Fruit fly (Drosophila melanogaster) whole organism, embryonic: ENCODE data around the gene CSN6.

Source experiments
- Asciz ChIP-seq: fragments of 200-800 bp; sonication (Bioruptor generic); optimal IDR thresholded peaks from 2 replicates; lab custom pipeline; 2017; ENCODE audit warnings: missing biosample characterization, mild to moderate bottlenecking, missing genetic modification characterization, missing genetic modification reagents
- CG10267 ChIP-seq: fragments of 200-800 bp; sonication (Bioruptor generic); optimal IDR thresholded peaks from 2 replicates; lab custom pipeline; 2018; ENCODE audit warnings: missing biosample characterization, mild to moderate bottlenecking, missing genetic modification characterization, moderate library complexity
- CG10979 ChIP-seq: fragments of 200-800 bp; sonication (Bioruptor generic); optimal IDR thresholded peaks from 2 replicates; lab custom pipeline; 2018; ENCODE audit warnings: missing biosample characterization, mild to moderate bottlenecking, missing genetic modification characterization, moderate library complexity
- CG11456 ChIP-seq: fragments of 200-800 bp; sonication (Bioruptor generic); IDR thresholded peaks from 3 replicates; pipeline ENCODE4 v1.3.6; 2022; ENCODE audit warnings: missing biosample characterization, missing genetic modification characterization
- CG12236 ChIP-seq: fragments of 200-800 bp; sonication (Bioruptor generic); optimal IDR thresholded peaks from 2 replicates; lab custom pipeline; 2016; ENCODE audit warnings: missing biosample characterization, missing genetic modification characterization
- CG12659 ChIP-seq: fragments of 200-800 bp; sonication (Bioruptor generic); optimal IDR thresholded peaks from 3 replicates; lab custom pipeline; 2017; ENCODE audit warnings: mild to moderate bottlenecking, missing biosample characterization, missing genetic modification reagents, missing genetic modification characterization
- CG14050 ChIP-seq: fragments of 200-800 bp; sonication (Bioruptor generic); IDR thresholded peaks from 3 replicates; pipeline ENCODE4 v1.3.6; 2022; ENCODE audit warnings: missing biosample characterization, missing genetic modification characterization
- CG15011 ChIP-seq: fragments of 200-800 bp; sonication (Bioruptor generic); optimal IDR thresholded peaks from 3 replicates; lab custom pipeline; 2018; ENCODE audit warnings: missing biosample characterization, mild to moderate bottlenecking, missing genetic modification characterization
- CG15269 ChIP-seq: fragments of 200-800 bp; sonication (Bioruptor generic); optimal IDR thresholded peaks from 2 replicates; lab custom pipeline; 2018; ENCODE audit warnings: missing biosample characterization, mild to moderate bottlenecking, missing genetic modification characterization, moderate library complexity
- CG17829 ChIP-seq: fragments of 200-800 bp; optimal IDR thresholded peaks from 2 replicates; lab custom pipeline; 2019; ENCODE audit warnings: missing biosample characterization, mild to moderate bottlenecking, missing genetic modification characterization, moderate library complexity
- CG1832 ChIP-seq: fragments of 200-800 bp; sonication (Bioruptor generic); optimal IDR thresholded peaks from 2 replicates; lab custom pipeline; 2017; ENCODE audit warnings: missing biosample characterization, mild to moderate bottlenecking, missing genetic modification characterization, inconsistent platforms
- CG31365 ChIP-seq: fragments of 200-800 bp; sonication (Bioruptor generic); optimal IDR thresholded peaks from 2 replicates; lab custom pipeline; 2018; ENCODE audit warnings: missing biosample characterization, mild to moderate bottlenecking, missing genetic modification characterization
- CG31441 ChIP-seq: fragments of 200-800 bp; sonication (Bioruptor generic); IDR thresholded peaks from 2 replicates; pipeline ENCODE4 v1.3.6; 2022; ENCODE audit warnings: missing biosample characterization, missing genetic modification characterization
- CG3163 ChIP-seq: fragments of 200-800 bp; sonication (Bioruptor generic); optimal IDR thresholded peaks from 3 replicates; lab custom pipeline; 2016; ENCODE audit warnings: missing biosample characterization, missing genetic modification characterization
- CG3407 ChIP-seq: fragments of 200-800 bp; sonication (Bioruptor generic); optimal IDR thresholded peaks from 2 replicates; lab custom pipeline; 2018; ENCODE audit warnings: missing biosample characterization, mild to moderate bottlenecking, missing genetic modification characterization
- CG4424 ChIP-seq: fragments of 200-800 bp; sonication (Bioruptor generic); optimal IDR thresholded peaks from 3 replicates; lab custom pipeline; 2016; ENCODE audit warnings: missing biosample characterization, missing genetic modification characterization
- CG7928 ChIP-seq: fragments of 200-800 bp; sonication (Bioruptor generic); optimal IDR thresholded peaks from 2 replicates; lab custom pipeline; 2017; ENCODE audit warnings: missing biosample characterization, mild to moderate bottlenecking, missing genetic modification characterization
- CG9215 ChIP-seq: fragments of 200-800 bp; sonication (Bioruptor generic); IDR thresholded peaks from 2 replicates; pipeline ENCODE4 v1.3.6; 2022; ENCODE audit warnings: missing biosample characterization, missing genetic modification characterization
- D19B ChIP-seq: fragments of 200-800 bp; sonication (Bioruptor generic); optimal IDR thresholded peaks from 2 replicates; lab custom pipeline; 2017; ENCODE audit warnings: missing biosample characterization, mild to moderate bottlenecking, missing genetic modification characterization
- Dip2 ChIP-seq: fragments of 200-800 bp; sonication (Bioruptor generic); IDR thresholded peaks from 2 replicates; pipeline ENCODE4 v1.3.6; 2022; ENCODE audit warnings: missing biosample characterization, missing genetic modification characterization
- Doc3 ChIP-seq: fragments of 200-800 bp; sonication (Bioruptor generic); IDR thresholded peaks from 3 replicates; pipeline ENCODE4 v1.3.6; 2022; ENCODE audit warnings: missing biosample characterization, missing genetic modification characterization; ENCODE audit not compliant: partially characterized antibody
- Drgx ChIP-seq: fragments of 200-800 bp; sonication (Bioruptor generic); IDR thresholded peaks from 2 replicates; pipeline ENCODE4 v1.3.6; 2022; ENCODE audit warnings: missing biosample characterization, missing genetic modification characterization
- Eip74EF ChIP-seq, 2 experiments: fragments of 200-800 bp in 1 of 2; fragments of >200 bp in 1 of 2; sonication (Bioruptor generic) in 1 of 2; optimal IDR thresholded peaks; 2 replicates each; lab custom pipeline; 2017 to 2019; ENCODE audit warnings: missing biosample characterization in 2 of 2, missing genetic modification characterization in 2 of 2, mild to moderate bottlenecking in 1 of 2, moderate library complexity in 1 of 2
- GATAe ChIP-seq: fragments of 200-800 bp; sonication (Bioruptor generic); conservative IDR thresholded peaks from 2 replicates; pipeline ENCODE4 v1.3.6; 2022; ENCODE audit warnings: missing biosample characterization, missing genetic modification characterization
- Hsf ChIP-seq: fragments of 200-800 bp; sonication (Bioruptor generic); optimal IDR thresholded peaks from 3 replicates; lab custom pipeline; 2016; ENCODE audit warnings: missing biosample characterization, missing genetic modification characterization
- Med ChIP-seq: fragments of 200-800 bp; sonication (Bioruptor generic); peaks from one replicate; lab custom pipeline; 2016; ENCODE audit warnings: missing biosample characterization, missing genetic modification characterization, mild to moderate bottlenecking, inconsistent platforms, moderate library complexity
- NC2α ChIP-seq: fragments of 200-800 bp; sonication (Bioruptor generic); optimal IDR thresholded peaks from 2 replicates; lab custom pipeline; 2016; ENCODE audit warnings: missing biosample characterization, missing genetic modification characterization
- Ravus ChIP-seq: fragments of 200-800 bp; sonication (Bioruptor generic); IDR thresholded peaks from 2 replicates; pipeline ENCODE4 v1.3.6; 2022; ENCODE audit warnings: missing biosample characterization, missing genetic modification characterization
- Spps ChIP-seq: fragments of 200-800 bp; sonication (Bioruptor generic); optimal IDR thresholded peaks from 2 replicates; lab custom pipeline; 2018; ENCODE audit warnings: missing biosample characterization, mild to moderate bottlenecking, missing genetic modification characterization
- Vsx1 ChIP-seq: fragments of 200-800 bp; sonication (Bioruptor generic); optimal IDR thresholded peaks from 2 replicates; lab custom pipeline; 2017; ENCODE audit warnings: missing biosample characterization, mild to moderate bottlenecking, missing genetic modification characterization, missing genetic modification reagents
- al ChIP-seq: fragments of 200-800 bp; sonication (Bioruptor generic); IDR thresholded peaks from 2 replicates; pipeline ENCODE4 v1.3.6; 2022; ENCODE audit warnings: missing biosample characterization, missing genetic modification characterization
- caup ChIP-seq: fragments of 200-800 bp; sonication (Bioruptor generic); optimal IDR thresholded peaks from 3 replicates; lab custom pipeline; 2017; ENCODE audit warnings: missing biosample characterization, mild to moderate bottlenecking, missing genetic modification characterization, moderate library complexity; ENCODE audit not compliant: severe bottlenecking
- cwo ChIP-seq: fragments of 200-800 bp; sonication (Bioruptor generic); optimal IDR thresholded peaks from 3 replicates; lab custom pipeline; 2017; ENCODE audit warnings: missing biosample characterization, missing genetic modification characterization, mild to moderate bottlenecking, moderate library complexity, missing genetic modification reagents
- ems ChIP-seq: fragments of 200-800 bp; sonication (Bioruptor generic); optimal IDR thresholded peaks from 3 replicates; lab custom pipeline; 2016; ENCODE audit warnings: missing biosample characterization, missing genetic modification characterization
- fd64A ChIP-seq: fragments of 200-800 bp; sonication (Bioruptor generic); optimal IDR thresholded peaks from 3 replicates; lab custom pipeline; 2018; ENCODE audit warnings: missing biosample characterization, mild to moderate bottlenecking, missing genetic modification characterization
- gfzf ChIP-seq: fragments of 200-800 bp; sonication (Bioruptor generic); optimal IDR thresholded peaks from 2 replicates; lab custom pipeline; 2016; ENCODE audit warnings: missing biosample characterization, mild to moderate bottlenecking, missing genetic modification characterization, moderate library complexity
- ham ChIP-seq: fragments of 200-800 bp; sonication (Bioruptor generic); IDR thresholded peaks from 2 replicates; pipeline ENCODE4 v1.3.6; 2022; ENCODE audit warnings: missing biosample characterization, missing genetic modification characterization
- ken ChIP-seq: fragments of 200-800 bp; sonication (Bioruptor generic); IDR thresholded peaks from 3 replicates; pipeline ENCODE4 v1.3.6; 2022; ENCODE audit warnings: missing biosample characterization, missing genetic modification characterization
- klu ChIP-seq: fragments of 200-800 bp; sonication (Bioruptor generic); IDR thresholded peaks from 2 replicates; pipeline ENCODE4 v1.3.6; 2022; ENCODE audit warnings: missing biosample characterization, missing genetic modification characterization
- lab ChIP-seq: fragments of 200-800 bp; sonication (Bioruptor generic); optimal IDR thresholded peaks from 3 replicates; lab custom pipeline; 2017; ENCODE audit warnings: missing biosample characterization, missing genetic modification characterization, mild to moderate bottlenecking, moderate library complexity, missing genetic modification reagents
- nerfin-1 ChIP-seq: fragments of 200-800 bp; sonication (Bioruptor generic); optimal IDR thresholded peaks from 3 replicates; lab custom pipeline; 2019; ENCODE audit warnings: missing biosample characterization, mild to moderate bottlenecking, missing genetic modification characterization, moderate library complexity
- pb ChIP-seq: fragments of 200-800 bp; sonication (Bioruptor generic); optimal IDR thresholded peaks from 3 replicates; lab custom pipeline; 2016; ENCODE audit warnings: missing biosample characterization, missing genetic modification characterization
- prd ChIP-seq, 3 experiments: fragments of >200 bp in 2 of 3; fragments of 200-800 bp in 1 of 3; sonication (Bioruptor generic) in 1 of 3; optimal IDR thresholded peaks in 2 of 3; IDR thresholded peaks in 1 of 3; 2 replicates in 2 of 3; 3 replicates in 1 of 3; pipeline versions ENCODE4 v1.3.6 to Lab custom; 2017 to 2022; ENCODE audit warnings: missing biosample characterization in 1 of 3, missing genetic modification characterization in 1 of 3
- sc ChIP-seq, 3 experiments: fragments of >200 bp in 2 of 3; fragments of 200-800 bp in 1 of 3; sonication (Bioruptor generic) in 1 of 3; optimal IDR thresholded peaks; 2 replicates in 2 of 3; 3 replicates in 1 of 3; lab custom pipeline; 2017; ENCODE audit warnings: mild to moderate bottlenecking in 1 of 3, missing biosample characterization in 1 of 3, missing genetic modification characterization in 1 of 3, missing genetic modification reagents in 1 of 3
- scrt ChIP-seq: fragments of 200-800 bp; sonication (Bioruptor generic); optimal IDR thresholded peaks from 2 replicates; lab custom pipeline; 2018; ENCODE audit warnings: missing biosample characterization, mild to moderate bottlenecking, missing genetic modification characterization, moderate library complexity
- sens ChIP-seq: fragments of 200-800 bp; sonication (Bioruptor generic); peaks from one replicate; lab custom pipeline; 2016; ENCODE audit warnings: missing biosample characterization, missing genetic modification characterization
- so ChIP-seq: fragments of 200-800 bp; sonication (Bioruptor generic); IDR thresholded peaks from 3 replicates; pipeline ENCODE4 v1.3.6; 2022; ENCODE audit warnings: missing biosample characterization, missing genetic modification characterization
- tin ChIP-seq: fragments of 200-800 bp; sonication (Bioruptor generic); optimal IDR thresholded peaks from 3 replicates; lab custom pipeline; 2016; ENCODE audit warnings: missing biosample characterization, missing genetic modification characterization
- z ChIP-seq: fragments of 200-800 bp; sonication (Bioruptor generic); IDR thresholded peaks from 3 replicates; pipeline ENCODE4 v1.3.6; 2022; ENCODE audit warnings: missing biosample characterization, missing genetic modification characterization

The CSN6 gene

dm6 chr3R:22631156-22631555 is 50.6 kb downstream of the CSN6 start (continued):
- TF ChIP-seq CG12659 (GFP tag; lab: Kevin White, UChicago) (peak; percentile 21), CG11456 (GFP tag; lab: Robert Waterston, UW) (no peak), CG14050 (GFP tag; lab: Robert Waterston, UW) (no peak), NC2α (GFP tag; lab: Kevin White, UChicago) (no peak), CG3407 (peak; percentile 15), al (GFP tag; lab: Robert Waterston, UW) (no peak), ems (no peak), z (GFP tag; lab: Robert Waterston, UW) (no peak), D19B (no peak), caup (GFP tag; lab: Kevin White, UChicago) (no peak), CG1832 (GFP tag; lab: Kevin White, UChicago) (no peak), tin (GFP tag; lab: Kevin White, UChicago) (no peak), Asciz (GFP tag; lab: Kevin White, UChicago) (peak; percentile 7), klu (GFP tag; lab: Robert Waterston, UW) (no peak), Hsf (GFP tag; lab: Kevin White, UChicago) (no peak), CG3163 (GFP tag; lab: Kevin White, UChicago) (no peak), CG31441 (GFP tag; lab: Robert Waterston, UW) (no peak), sc (optimal IDR thresholded peaks at IDR 0.05; lab: Kevin White, UChicago) (no peak), sc (GFP tag; optimal IDR thresholded peaks at IDR 0.05; lab: Kevin White, UChicago) (no peak), Vsx1 (GFP tag; lab: Kevin White, UChicago) (peak; percentile 39), nerfin-1 (tag; lab: Kevin White, UChicago) (no peak), Spps (tag; lab: Kevin White, UChicago) (no peak), Drgx (GFP tag; lab: Robert Waterston, UW) (no peak), Ravus (GFP tag; lab: Robert Waterston, UW) (no peak), CG10979 (tag; lab: Kevin White, UChicago) (no peak), ham (GFP tag; lab: Robert Waterston, UW) (no peak), Eip74EF (GFP tag; optimal IDR thresholded peaks at IDR 0.05; lab: Kevin White, UChicago) (no peak), CG15269 (peak; percentile 15), scrt (GFP tag; lab: Kevin White, UChicago) (peak; percentile 7), Doc3 (no peak), Dip2 (GFP tag; lab: Robert Waterston, UW) (no peak), sens (GFP tag; lab: Kevin White, UChicago) (peak; percentile 52), CG15011 (GFP tag; lab: Kevin White, UChicago) (no peak), fd64A (peak; percentile 19), prd (optimal IDR thresholded peaks at IDR 0.05; lab: Kevin White, UChicago) (no peak), prd (GFP tag; IDR thresholded peaks at IDR 0.05; lab: Robert Waterston, UW) (no peak), Med (peak; percentile 69), CG9215 (GFP tag; lab: Robert Waterston, UW) (no peak), CG12236 (GFP tag; lab: Kevin White, UChicago) (no peak), pb (GFP tag; lab: Kevin White, UChicago) (no peak), gfzf (GFP tag; lab: Kevin White, UChicago) (no peak), cwo (peak; percentile 34), CG4424 (GFP tag; lab: Kevin White, UChicago) (no peak), CG7928 (GFP tag; lab: Kevin White, UChicago) (no peak), CG17829 (tag; lab: Kevin White, UChicago) (no peak), GATAe (GFP tag; lab: Robert Waterston, UW) (no peak), CG10267 (tag; lab: Kevin White, UChicago) (no peak), lab (GFP tag; lab: Kevin White, UChicago) (peak; percentile 49), CG31365 (peak; percentile 8), ken (GFP tag; lab: Robert Waterston, UW) (no peak), so (GFP tag; lab: Robert Waterston, UW) (no peak)
